ENCODE assay signal across 3 worm cellular contexts in genomic region chrII:4857086-4857485, ce11.
TF ChIP-seq lines count a peak whose summit lies in the region.

No protein-coding gene starts in this region.

TF ChIP-seq in whole organism, L1 larva, 84 proteins besides CTCF, POLR2A, EP300 and RAD21 (continued from another document):
- TF ChIP-seq efl-1 (optimal IDR thresholded peaks at IDR 0.05; lab: Kevin White, UChicago) (no peak), efl-1 (GFP tag; optimal IDR thresholded peaks at IDR 0.05 in 1 of 2; lab: Kevin White, UChicago) (peak in 1 of 2 experiments; percentile 69)
TF ChIP-seq in whole organism, L1 larva: peak in this region for 10.

TF ChIP-seq in whole organism, L3 larva, 47 proteins besides CTCF, POLR2A, EP300 and RAD21 (continued from another document):
- TF ChIP-seq nhr-25 (tag; optimal IDR thresholded peaks at IDR 0.05; lab: Kevin White, UChicago) = peak; percentile 23
- peak; percentile 4 for TF ChIP-seq pha-4 (tag; optimal IDR thresholded peaks at IDR 0.05; lab: Kevin White, UChicago)
- TF ChIP-seq fkh-10 (GFP tag; optimal IDR thresholded peaks at IDR 0.05; lab: Kevin White, UChicago) = no peak
- no peak for TF ChIP-seq tbx-2 (tag; optimal IDR thresholded peaks at IDR 0.05; lab: Kevin White, UChicago)
- TF ChIP-seq pqm-1 (tag; optimal IDR thresholded peaks at IDR 0.05; lab: Kevin White, UChicago) = peak; percentile 25
- no peak for TF ChIP-seq unc-39 (tag; optimal IDR thresholded peaks at IDR 0.05; lab: Kevin White, UChicago)
- peak; percentile 69 for TF ChIP-seq ama-1 (optimal IDR thresholded peaks at IDR 0.05; lab: Kevin White, UChicago)
- TF ChIP-seq lin-15B (tag; optimal IDR thresholded peaks at IDR 0.05; lab: Kevin White, UChicago) = no peak
- TF ChIP-seq nhr-12 (tag; optimal IDR thresholded peaks at IDR 0.05; lab: Kevin White, UChicago) = no peak
- no peak for TF ChIP-seq nhr-11 (tag; optimal IDR thresholded peaks at IDR 0.05; lab: Kevin White, UChicago)
- TF ChIP-seq lsy-12 (tag; optimal IDR thresholded peaks at IDR 0.05; lab: Kevin White, UChicago) = peak; percentile 36
- no peak for TF ChIP-seq nhr-237 (tag; optimal IDR thresholded peaks at IDR 0.05; lab: Kevin White, UChicago)
- no peak for TF ChIP-seq nhr-23 (tag; optimal IDR thresholded peaks at IDR 0.05; lab: Kevin White, UChicago)

TF ChIP-seq in whole organism, L4 larva, 104 proteins besides CTCF, POLR2A, EP300 and RAD21 (continued from another document):
- peak in 1 of 2 experiments; percentile 1 for TF ChIP-seq mdl-1 (tag; optimal IDR thresholded peaks at IDR 0.05; lab: Kevin White, UChicago)
- TF ChIP-seq mep-1 (tag; optimal IDR thresholded peaks at IDR 0.05; lab: Kevin White, UChicago) = no peak
- no peak for TF ChIP-seq nhr-102 (tag; optimal IDR thresholded peaks at IDR 0.05; lab: Kevin White, UChicago)
- TF ChIP-seq mxl-3 (GFP tag; optimal IDR thresholded peaks at IDR 0.05; lab: Kevin White, UChicago) = peak; percentile 61
- peak; percentile 23 for TF ChIP-seq nhr-77 (tag; optimal IDR thresholded peaks at IDR 0.05; lab: Kevin White, UChicago)
- peak in 1 of 2 experiments; percentile 27 for TF ChIP-seq lsy-2 (tag; optimal IDR thresholded peaks at IDR 0.05; lab: Kevin White, UChicago)
- no peak for TF ChIP-seq F10B5.3 (tag; optimal IDR thresholded peaks at IDR 0.05; lab: Kevin White, UChicago)
- TF ChIP-seq hlh-30 (tag; optimal IDR thresholded peaks at IDR 0.05; lab: Kevin White, UChicago; ENCODE audit: insufficient read depth) = peak; percentile 36
